Worm (Caenorhabditis elegans) whole organism, L4 larva: ENCODE measurements around the gene oma-2.

ENCODE experiments used
- F44E2.7 ChIP-seq: fragments of 200-800 bp; sonication (Bioruptor generic); IDR thresholded peaks from 2 replicates; pipeline ENCODE4 v2.1.2; 2022; ENCODE audit warnings: missing genetic modification characterization, missing compliant biosample characterization
- aly-2 ChIP-seq: sonication (generic microtip); optimal IDR thresholded peaks from 2 replicates; lab custom pipeline; 2018; ENCODE audit warnings: missing biosample characterization, missing genetic modification characterization
- daf-12 ChIP-seq: fragments of 150-350 bp; optimal IDR thresholded peaks from 2 replicates; lab custom pipeline; 2014; ENCODE audit warnings: missing biosample characterization, missing genetic modification reagents, missing genetic modification characterization
- hlh-11 ChIP-seq: fragments of 200-800 bp; sonication (Bioruptor generic); optimal IDR thresholded peaks from 2 replicates; lab custom pipeline; 2018; ENCODE audit warnings: mild to moderate bottlenecking, missing genetic modification characterization, missing compliant biosample characterization
- lim-7 ChIP-seq: fragments of 200-800 bp; sonication (Bioruptor generic); IDR thresholded peaks from 2 replicates; pipeline ENCODE4 v1.3.6; 2022; ENCODE audit warnings: missing genetic modification characterization, missing compliant biosample characterization
- lin-13 ChIP-seq: fragments of 150-350 bp; optimal IDR thresholded peaks from 2 replicates; lab custom pipeline; 2014; ENCODE audit warnings: missing biosample characterization, missing genetic modification reagents, missing genetic modification characterization
- mdt-29 ChIP-seq: fragments of 200-800 bp; sonication (Bioruptor generic); IDR thresholded peaks from 2 replicates; pipeline ENCODE4 v1.3.6; 2022; ENCODE audit warnings: missing genetic modification reagents, missing genetic modification characterization, missing compliant biosample characterization
- mxl-3 ChIP-seq: fragments of 200-800 bp; sonication (Bioruptor generic); optimal IDR thresholded peaks from 2 replicates; lab custom pipeline; 2018; ENCODE audit warnings: mild to moderate bottlenecking, missing genetic modification characterization, missing compliant biosample characterization
- nhr-11 ChIP-seq: fragments of 150-350 bp; optimal IDR thresholded peaks from 2 replicates; lab custom pipeline; 2014; ENCODE audit warnings: missing biosample characterization, missing genetic modification characterization
- nhr-25 ChIP-seq: sonication (generic microtip); optimal IDR thresholded peaks from 2 replicates; lab custom pipeline; 2017; ENCODE audit warnings: missing genetic modification characterization, mild to moderate bottlenecking, missing compliant biosample characterization, antibody characterized with exemption, moderate library complexity, borderline replicate concordance; ENCODE audit not compliant: insufficient read depth
- skn-1 ChIP-seq: fragments of 150-350 bp; optimal IDR thresholded peaks from 2 replicates; lab custom pipeline; 2014; ENCODE audit warnings: missing biosample characterization, missing genetic modification characterization
- spr-1 ChIP-seq: sonication (generic microtip); optimal IDR thresholded peaks from 2 replicates; lab custom pipeline; 2016; ENCODE audit warnings: mild to moderate bottlenecking, missing genetic modification characterization, missing compliant biosample characterization
- zip-2 ChIP-seq: fragments of 150-350 bp; optimal IDR thresholded peaks from 2 replicates; lab custom pipeline; 2014; ENCODE audit warnings: missing biosample characterization, missing genetic modification characterization

- TF ChIP-seq daf-12 (tag; lab: Kevin White, UChicago) (no peak), skn-1 (tag; lab: Kevin White, UChicago) (no peak), nhr-11 (tag; lab: Kevin White, UChicago) (no peak), hlh-11 (no peak), zip-2 (tag; lab: Kevin White, UChicago) (no peak), spr-1 (tag; lab: Kevin White, UChicago) (no peak), mdt-29 (GFP tag; lab: Robert Waterston, UW) (no peak), lim-7 (GFP tag; lab: Robert Waterston, UW) (no peak), mxl-3 (GFP tag; lab: Kevin White, UChicago) (no peak), lin-13 (GFP tag; lab: Kevin White, UChicago) (no peak), F44E2.7 (GFP tag; lab: Robert Waterston, UW) (no peak), nhr-25 (tag; lab: Kevin White, UChicago) (no peak), aly-2 (tag; lab: Kevin White, UChicago) (no peak)
Measured at ce11 chrV:8072047-8072446, 42.8 kb downstream of the oma-2 start, which contains the start of gene str-144.
